Fruit fly (Drosophila melanogaster) Kc167 (cell line): ENCODE data around the gene Polr2J.

Experiments used
- h ChIP-seq: fragments of >200 bp; optimal IDR thresholded peaks from 3 replicates; lab custom pipeline; 2018; ENCODE audit warnings: missing external identifiers
- ttk ChIP-seq: sonication (Bioruptor generic); optimal IDR thresholded peaks from 2 replicates; lab custom pipeline; 2017; ENCODE audit warnings: missing external identifiers

DNA sequence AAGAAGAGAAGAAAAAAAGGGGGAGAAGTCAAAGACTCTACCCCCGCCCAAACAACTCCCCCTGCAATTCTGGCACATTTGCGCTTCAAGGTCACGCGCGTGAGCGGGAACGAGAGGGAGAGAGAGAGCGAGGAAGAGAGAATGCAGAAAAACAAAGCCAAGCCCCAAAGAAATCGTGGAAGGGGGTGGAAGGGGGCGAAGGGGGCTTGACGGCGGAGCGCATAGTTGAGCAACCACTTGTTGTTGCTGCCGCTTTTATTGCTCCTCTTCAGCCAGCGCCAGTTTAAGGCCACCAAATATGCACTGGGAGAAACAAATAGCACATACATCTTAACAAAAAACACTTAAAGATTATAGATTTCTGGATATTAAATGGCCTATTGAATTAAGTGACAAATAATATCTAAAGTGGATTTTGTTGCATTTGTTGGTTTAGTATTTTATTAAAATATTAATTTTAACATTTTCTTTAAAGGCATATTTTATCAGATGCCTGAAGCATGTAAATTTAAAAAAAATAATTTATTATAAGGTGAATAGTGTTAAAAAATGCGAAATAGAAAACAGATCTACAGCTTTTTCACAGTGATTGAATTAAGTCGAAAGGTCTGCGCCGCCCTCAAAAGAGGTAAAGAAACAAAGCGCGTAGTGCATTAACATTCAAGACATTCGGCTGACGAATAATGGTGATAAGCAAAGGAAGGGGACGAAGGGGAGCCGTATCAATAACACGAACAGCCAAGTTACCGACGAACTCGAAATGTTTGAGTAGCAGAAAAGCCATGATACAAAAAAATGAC is 19.8 kb upstream of the Polr2J start:
- no peak for TF ChIP-seq h
- TF ChIP-seq ttk, result no peak
